Fruit fly (Drosophila melanogaster): ENCODE data around the gene fd3F.

Gene fd3F

DNA sequence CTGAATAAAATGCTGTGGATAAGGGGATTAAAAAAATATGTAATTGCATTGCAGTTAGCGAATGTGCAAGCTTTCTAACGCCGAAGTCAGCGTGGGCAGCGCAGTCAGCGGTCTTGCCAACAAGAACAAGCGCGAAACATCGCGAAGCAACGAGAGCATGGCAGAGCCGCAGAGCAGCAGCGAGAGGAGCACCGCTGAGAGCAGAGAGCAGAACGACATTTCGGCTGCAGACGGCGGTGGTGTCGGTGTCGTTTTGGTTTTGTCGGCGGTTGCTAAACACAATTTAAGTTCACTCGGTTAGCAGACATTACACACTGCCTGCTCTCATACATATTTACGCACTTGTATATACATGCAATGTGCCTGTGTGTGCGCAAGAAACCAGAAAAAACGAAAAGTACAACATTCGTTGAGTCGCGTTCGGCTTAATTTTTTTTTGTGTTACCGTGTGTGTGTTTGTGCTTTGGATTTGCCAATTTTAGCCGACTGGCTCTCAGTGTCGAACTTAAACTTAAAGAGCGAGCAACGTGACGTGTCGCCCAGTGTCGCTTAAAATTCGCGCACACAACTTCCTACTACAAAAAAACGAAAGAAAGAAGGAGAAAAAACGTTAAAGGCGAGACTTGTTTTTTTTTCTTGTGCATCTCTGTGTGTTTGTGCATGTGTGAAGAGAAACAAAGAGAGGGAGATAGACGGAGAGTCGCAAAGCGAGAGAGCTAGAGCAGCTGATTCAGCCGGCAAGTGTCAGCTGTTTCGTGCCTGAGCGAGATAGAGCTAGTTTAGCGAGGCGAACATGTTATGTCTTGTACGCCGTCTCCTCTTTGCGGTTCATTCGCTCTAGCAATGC, 26.1 kb upstream of the fd3F start (continued):
- peak; percentile 68 for TF ChIP-seq fkh (GFP tag; optimal IDR thresholded peaks at IDR 0.05)
- peak; percentile 10 for TF ChIP-seq Hr4 (GFP tag; optimal IDR thresholded peaks at IDR 0.05)
- peak; percentile 90 for TF ChIP-seq CG6854 (GFP tag; optimal IDR thresholded peaks at IDR 0.05)
- TF ChIP-seq CG10669 (GFP tag; optimal IDR thresholded peaks at IDR 0.05) = peak; percentile 80
- TF ChIP-seq Eip93F (GFP tag; optimal IDR thresholded peaks at IDR 0.05) = peak; percentile 67
- TF ChIP-seq Ets21C (GFP tag; optimal IDR thresholded peaks at IDR 0.05) = no peak
- TF ChIP-seq achi (GFP tag; optimal IDR thresholded peaks at IDR 0.05) = peak; percentile 75
- peak; percentile 82 for TF ChIP-seq CG1621 (tag; optimal IDR thresholded peaks at IDR 0.05)
- peak; percentile 71 for TF ChIP-seq Sox14 (GFP tag; optimal IDR thresholded peaks at IDR 0.05)
- TF ChIP-seq salr (GFP tag; optimal IDR thresholded peaks at IDR 0.05) = peak; percentile 40 to 83
- TF ChIP-seq vri (GFP tag; optimal IDR thresholded peaks at IDR 0.05) = peak; percentile 84
- TF ChIP-seq CG15336 (GFP tag; IDR thresholded peaks at IDR 0.05) = peak; percentile 87
- no peak for TF ChIP-seq CG11902 (GFP tag; optimal IDR thresholded peaks at IDR 0.05)
- no peak for TF ChIP-seq fd85E (GFP tag; optimal IDR thresholded peaks at IDR 0.05)
- no peak for TF ChIP-seq Sox15 (GFP tag; optimal IDR thresholded peaks at IDR 0.05)
- TF ChIP-seq CG16779 (tag; optimal IDR thresholded peaks at IDR 0.05) = peak; percentile 88
- TF ChIP-seq eg (GFP tag; IDR thresholded peaks at IDR 0.05) = peak; percentile 92
- peak; percentile 68 for TF ChIP-seq Sox102F (GFP tag; optimal IDR thresholded peaks at IDR 0.05)
- peak; percentile 84 for TF ChIP-seq svp (GFP tag)
- TF ChIP-seq topi (GFP tag; optimal IDR thresholded peaks at IDR 0.05) = peak; percentile 51
- TF ChIP-seq CG31627 (GFP tag; optimal IDR thresholded peaks at IDR 0.05) = no peak
- TF ChIP-seq Hr38 (GFP tag; optimal IDR thresholded peaks at IDR 0.05) = no peak
- no peak for TF ChIP-seq CG4318 (GFP tag; optimal IDR thresholded peaks at IDR 0.05)
- peak; percentile 63 for TF ChIP-seq CG10631 (GFP tag; optimal IDR thresholded peaks at IDR 0.05)
- no peak for TF ChIP-seq lz (GFP tag; optimal IDR thresholded peaks at IDR 0.05)

DNA sequence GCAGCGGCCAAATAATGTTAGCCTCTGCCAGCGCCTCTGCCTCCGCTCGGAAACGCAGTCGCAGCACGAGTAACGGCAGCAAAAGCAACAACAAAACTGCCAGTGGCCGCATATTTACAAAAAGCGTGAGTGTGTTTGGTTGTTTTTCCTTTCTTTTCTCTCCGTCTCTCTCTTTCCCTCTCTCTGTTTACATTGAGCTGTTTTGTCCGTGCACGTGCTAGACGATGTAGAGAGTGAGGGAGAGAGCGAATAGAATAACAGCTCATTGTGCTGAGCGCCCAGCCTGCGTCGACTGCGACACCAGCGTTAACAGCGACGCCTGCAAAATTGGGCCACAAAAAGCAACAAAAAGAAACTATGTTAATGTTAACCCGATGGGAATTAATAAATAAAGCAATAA, 24.9 kb upstream of the fd3F start:
- no peak for TF ChIP-seq acj6 (GFP tag; optimal IDR thresholded peaks at IDR 0.05)
- peak; percentile 74 for TF ChIP-seq CG6808 (GFP tag; optimal IDR thresholded peaks at IDR 0.05)
- TF ChIP-seq CG31627 (GFP tag; optimal IDR thresholded peaks at IDR 0.05) = no peak
- no peak for TF ChIP-seq CG34406 (GFP tag; optimal IDR thresholded peaks at IDR 0.05)
- peak; percentile 17 for TF ChIP-seq CG7368 (GFP tag; optimal IDR thresholded peaks at IDR 0.05)
- peak; percentile 61 for TF ChIP-seq Met (GFP tag; optimal IDR thresholded peaks at IDR 0.05)
- peak; percentile 86 for TF ChIP-seq eg (GFP tag; IDR thresholded peaks at IDR 0.05)
- peak; percentile 24; the same call in 1 of the 2 replicates for TF ChIP-seq CG11294 (GFP tag; IDR thresholded peaks at IDR 0.05)
- TF ChIP-seq CG32006 (GFP tag; optimal IDR thresholded peaks at IDR 0.05) = peak; percentile 49
- TF ChIP-seq CG16779 (tag; optimal IDR thresholded peaks at IDR 0.05) = peak; percentile 70
- no peak for TF ChIP-seq Sox15 (GFP tag; optimal IDR thresholded peaks at IDR 0.05)
- peak; percentile 75 for TF ChIP-seq Ets96B (tag; optimal IDR thresholded peaks at IDR 0.05)
- TF ChIP-seq svp (GFP tag) = peak; percentile 57
- peak; percentile 56 for TF ChIP-seq net (GFP tag; optimal IDR thresholded peaks at IDR 0.05)
- TF ChIP-seq dac (GFP tag; optimal IDR thresholded peaks at IDR 0.05) = peak; percentile 18
- TF ChIP-seq CG10631 (GFP tag; optimal IDR thresholded peaks at IDR 0.05) = peak; percentile 10
- peak; percentile 82 for TF ChIP-seq vri (GFP tag; optimal IDR thresholded peaks at IDR 0.05)
- TF ChIP-seq CG3919 (GFP tag; optimal IDR thresholded peaks at IDR 0.05) = peak; percentile 35
- no peak for TF ChIP-seq Ets21C (GFP tag; optimal IDR thresholded peaks at IDR 0.05)
- TF ChIP-seq CG9139 (GFP tag; optimal IDR thresholded peaks at IDR 0.05) = peak; percentile 71
- no peak for TF ChIP-seq Hr4 (GFP tag; optimal IDR thresholded peaks at IDR 0.05)
- TF ChIP-seq Eip93F (GFP tag; optimal IDR thresholded peaks at IDR 0.05) = no peak
- TF ChIP-seq achi (GFP tag; optimal IDR thresholded peaks at IDR 0.05) = peak; percentile 24
- TF ChIP-seq pdm3 (GFP tag; optimal IDR thresholded peaks at IDR 0.05) = peak; percentile 25
- peak; percentile 60 for TF ChIP-seq Blimp-1 (GFP tag; optimal IDR thresholded peaks at IDR 0.05)
- TF ChIP-seq Hr39 (GFP tag; optimal IDR thresholded peaks at IDR 0.05) = no peak
- TF ChIP-seq Sox102F (GFP tag; optimal IDR thresholded peaks at IDR 0.05) = peak; percentile 39
- TF ChIP-seq dsx (GFP tag; optimal IDR thresholded peaks at IDR 0.05; ENCODE audit: poor library complexity, severe bottlenecking) = peak; percentile 73
- TF ChIP-seq cyc (GFP tag; optimal IDR thresholded peaks at IDR 0.05) = no peak
- peak; percentile 11 for TF ChIP-seq lz (GFP tag; optimal IDR thresholded peaks at IDR 0.05)
- peak; percentile 52 for TF ChIP-seq CG10669 (GFP tag; optimal IDR thresholded peaks at IDR 0.05)
- peak; percentile 40; the same call in 1 of the 2 replicates for TF ChIP-seq Gug (GFP tag; IDR thresholded peaks at IDR 0.05)
- TF ChIP-seq CG15336 (GFP tag; IDR thresholded peaks at IDR 0.05) = peak; percentile 69
- peak; percentile 28 for TF ChIP-seq esn (GFP tag; optimal IDR thresholded peaks at IDR 0.05)
- TF ChIP-seq Hr38 (GFP tag; optimal IDR thresholded peaks at IDR 0.05) = no peak
- no peak for TF ChIP-seq CG4318 (GFP tag; optimal IDR thresholded peaks at IDR 0.05)
- TF ChIP-seq CG6163 (GFP tag; IDR thresholded peaks at IDR 0.05) = peak; percentile 92
- peak; percentile 22 for TF ChIP-seq OdsH (GFP tag; optimal IDR thresholded peaks at IDR 0.05)

Measured in whole organism, prepupa.